Fruit fly (Drosophila melanogaster): Measurements from ENCODE around the gene Ost48.
A peak's percentile ranks its signal among the peaks of the same experiment; 100 is the strongest.

The Ost48 gene

DNA sequence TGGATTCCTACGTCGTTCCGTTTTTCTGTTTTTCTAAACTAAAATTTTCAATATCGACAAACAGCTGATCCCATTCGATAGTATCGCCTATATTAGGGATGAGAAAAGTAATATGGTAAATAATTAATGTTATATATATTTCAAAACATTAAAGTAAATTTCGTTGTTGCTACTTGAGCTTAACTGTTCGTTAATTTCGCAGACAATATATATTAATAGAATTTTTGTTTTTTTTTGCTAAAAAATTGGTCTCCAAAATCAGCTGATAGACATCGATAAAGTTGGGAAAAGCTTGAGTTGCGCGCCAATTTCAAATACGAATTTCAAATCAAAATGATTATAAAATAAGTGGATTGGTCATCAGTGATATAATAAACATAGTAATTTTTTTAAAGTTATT is 38.0 kb upstream of the Ost48 start, which contains the start of gene CG12118 (continued):
- TF ChIP-seq D (optimal IDR thresholded peaks at IDR 0.05) (no peak), D (GFP tag; optimal IDR thresholded peaks at IDR 0.05) (peak; percentile 45), CG31224 (GFP tag; IDR thresholded peaks at IDR 0.05) (peak; percentile 79), twi (tag; optimal IDR thresholded peaks at IDR 0.05) (peak; percentile 22), grau (tag; optimal IDR thresholded peaks at IDR 0.05) (peak; percentile 67), exex (tag; optimal IDR thresholded peaks at IDR 0.05) (peak; percentile 50), Doc2 (GFP tag; IDR thresholded peaks at IDR 0.05) (no peak), CG1647 (GFP tag; optimal IDR thresholded peaks at IDR 0.05) (no peak), Dip3 (GFP tag; optimal IDR thresholded peaks at IDR 0.05) (peak; percentile 35), CG11560 (tag; IDR thresholded peaks at IDR 0.05) (peak; percentile 55; the same call in 1 of the 3 replicates), al (GFP tag; IDR thresholded peaks at IDR 0.05) (peak; percentile 86), bbx (GFP tag; IDR thresholded peaks at IDR 0.05; ENCODE audit: partially characterized antibody) (peak; percentile 84), scrt (GFP tag; optimal IDR thresholded peaks at IDR 0.05) (peak; percentile 43), trh (GFP tag; optimal IDR thresholded peaks at IDR 0.05) (peak; percentile 79), Atf-2 (GFP tag; optimal IDR thresholded peaks at IDR 0.05) (peak; percentile 9), CG9817 (tag; optimal IDR thresholded peaks at IDR 0.05) (peak; percentile 74), CG32767 (GFP tag; IDR thresholded peaks at IDR 0.05) (peak; percentile 68; the same call in 1 of the 2 replicates), CG18599 (GFP tag; optimal IDR thresholded peaks at IDR 0.05) (peak; percentile 72), CG1832 (GFP tag; optimal IDR thresholded peaks at IDR 0.05) (no peak), gfzf (GFP tag; optimal IDR thresholded peaks at IDR 0.05) (no peak), nmo (GFP tag; optimal IDR thresholded peaks at IDR 0.05) (peak; percentile 85), CG12769 (tag; optimal IDR thresholded peaks at IDR 0.05) (no peak), hb (GFP tag; IDR thresholded peaks at IDR 0.05; ENCODE audit: partially characterized antibody) (peak; percentile 84), hkb (optimal IDR thresholded peaks at IDR 0.05) (no peak), hkb (GFP tag; IDR thresholded peaks at IDR 0.05) (peak; percentile 83), ERR (GFP tag; optimal IDR thresholded peaks at IDR 0.05) (no peak), Fer2 (tag; optimal IDR thresholded peaks at IDR 0.05) (peak; percentile 55), CG2712 (tag; optimal IDR thresholded peaks at IDR 0.05) (peak; percentile 85), vfl (GFP tag; optimal IDR thresholded peaks at IDR 0.05) (peak; percentile 67), tap (tag; optimal IDR thresholded peaks at IDR 0.05) (peak; percentile 38), gcm (GFP tag; optimal IDR thresholded peaks at IDR 0.05) (peak; percentile 64), CG10654 (GFP tag; optimal IDR thresholded peaks at IDR 0.05) (peak; percentile 82), CG6854 (GFP tag; optimal IDR thresholded peaks at IDR 0.05) (no peak), E2f1 (GFP tag; IDR thresholded peaks at IDR 0.05) (peak; percentile 80), Meics (GFP tag; optimal IDR thresholded peaks at IDR 0.05) (peak; percentile 73), CG16779 (GFP tag; IDR thresholded peaks at IDR 0.05) (no peak), mirr (GFP tag; optimal IDR thresholded peaks at IDR 0.05) (no peak), Oaz (GFP tag; IDR thresholded peaks at IDR 0.05) (peak; percentile 48; the same call in 1 of the 2 replicates), CG11398 (GFP tag; optimal IDR thresholded peaks at IDR 0.05) (no peak), CG18764 (GFP tag; optimal IDR thresholded peaks at IDR 0.05) (peak; percentile 74), Atf3 (GFP tag; optimal IDR thresholded peaks at IDR 0.05) (no peak), bowl (GFP tag; IDR thresholded peaks at IDR 0.05) (no peak), cwo (GFP tag; optimal IDR thresholded peaks at IDR 0.05) (peak; percentile 49), CG17912 (GFP tag; optimal IDR thresholded peaks at IDR 0.05) (no peak), CG7372 (GFP tag; IDR thresholded peaks at IDR 0.05) (peak; percentile 77), Gug (GFP tag; IDR thresholded peaks at IDR 0.05) (peak; percentile 58; the same call in 3 of the 4 replicates), Dll (GFP tag; IDR thresholded peaks at IDR 0.05; ENCODE audit: partially characterized antibody) (peak; percentile 97), CG12299 (tag; optimal IDR thresholded peaks at IDR 0.05) (peak; percentile 51), lmd (GFP tag; IDR thresholded peaks at IDR 0.05) (peak; percentile 68), luna (GFP tag; optimal IDR thresholded peaks at IDR 0.05) (no peak), ase (GFP tag; IDR thresholded peaks at IDR 0.05) (peak; percentile 71; the same call in 2 of the 3 replicates), Nf-YA (GFP tag; IDR thresholded peaks at IDR 0.05) (peak; percentile 43; the same call in 1 of the 2 replicates)
